Fruit fly (Drosophila melanogaster): Measurements from ENCODE around the gene Surf6.

The Surf6 gene

DNA sequence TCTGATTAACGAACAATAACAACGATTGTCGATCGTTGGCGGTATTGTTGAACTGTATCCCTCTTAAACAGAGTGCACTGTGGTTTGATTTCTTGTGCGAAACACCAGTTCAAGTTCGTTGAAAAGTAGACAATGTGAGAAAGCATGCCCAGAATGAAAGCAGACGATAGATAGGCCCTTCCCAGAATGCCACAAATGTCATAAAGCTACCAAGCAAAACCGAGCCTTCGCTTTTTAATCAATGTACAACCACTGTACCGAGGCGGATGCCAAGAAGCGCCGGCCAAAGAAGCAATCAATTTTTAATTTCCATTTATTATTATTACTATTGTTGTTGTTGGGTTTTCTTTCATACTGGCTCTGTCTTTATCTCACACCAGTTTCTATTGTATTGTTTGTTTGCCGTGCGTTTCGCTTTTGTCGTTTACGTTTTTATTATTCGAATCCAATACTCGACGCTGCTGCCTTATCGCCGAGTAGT lies 4.2 kb upstream of the Surf6 start (continued):
- TF ChIP-seq CG5180 (GFP tag; optimal IDR thresholded peaks at IDR 0.05) (peak; percentile 37), CG4424 (GFP tag; optimal IDR thresholded peaks at IDR 0.05) (peak; percentile 82), CG17912 (GFP tag; optimal IDR thresholded peaks at IDR 0.05) (no peak), Dek (tag; optimal IDR thresholded peaks at IDR 0.05) (peak; percentile 74), MESR4 (GFP tag; optimal IDR thresholded peaks at IDR 0.05) (no peak), fd102C (GFP tag; optimal IDR thresholded peaks at IDR 0.05) (no peak), CG10654 (GFP tag; optimal IDR thresholded peaks at IDR 0.05) (peak; percentile 82), H2.0 (GFP tag; IDR thresholded peaks at IDR 0.05) (peak; percentile 91), CG15479 (GFP tag; optimal IDR thresholded peaks at IDR 0.05) (no peak), CG30020 (tag; optimal IDR thresholded peaks at IDR 0.05) (no peak), Hr3 (GFP tag; optimal IDR thresholded peaks at IDR 0.05) (peak; percentile 82), CG4282 (GFP tag; optimal IDR thresholded peaks at IDR 0.05) (peak; percentile 73), vvl (GFP tag; IDR thresholded peaks at IDR 0.05) (peak; percentile 94), Hand (GFP tag; optimal IDR thresholded peaks at IDR 0.05) (peak; percentile 56), Hmr (GFP tag; optimal IDR thresholded peaks at IDR 0.05) (peak; percentile 80), CG9727 (GFP tag; optimal IDR thresholded peaks at IDR 0.05) (peak; percentile 62), stc (GFP tag; IDR thresholded peaks at IDR 0.05) (peak; percentile 86), gem (tag; optimal IDR thresholded peaks at IDR 0.05) (peak; percentile 89), amos (GFP tag; IDR thresholded peaks at IDR 0.05; ENCODE audit: partially characterized antibody) (no peak), klu (GFP tag; IDR thresholded peaks at IDR 0.05) (peak; percentile 53; the same call in 1 of the 2 replicates), CG12744 (GFP tag; optimal IDR thresholded peaks at IDR 0.05) (peak; percentile 69), croc (GFP tag; conservative IDR thresholded peaks at IDR 0.05) (peak; percentile 56), CG9609 (GFP tag; optimal IDR thresholded peaks at IDR 0.05) (peak; percentile 80), Tbp (GFP tag; optimal IDR thresholded peaks at IDR 0.05) (no peak), CG17829 (tag; optimal IDR thresholded peaks at IDR 0.05) (peak; percentile 47), CG15073 (GFP tag; optimal IDR thresholded peaks at IDR 0.05) (peak; percentile 16), Abd-B (GFP tag; optimal IDR thresholded peaks at IDR 0.05) (peak; percentile 63), hb (GFP tag; IDR thresholded peaks at IDR 0.05; ENCODE audit: partially characterized antibody) (no peak), CrebB (tag; optimal IDR thresholded peaks at IDR 0.05) (peak; percentile 71), CG13123 (GFP tag; optimal IDR thresholded peaks at IDR 0.05) (peak; percentile 65), CG34224 (GFP tag; IDR thresholded peaks at IDR 0.05; ENCODE audit: partially characterized antibody) (no peak), lilli (GFP tag; optimal IDR thresholded peaks at IDR 0.05) (peak; percentile 91), gsb-n (tag; optimal IDR thresholded peaks at IDR 0.05) (peak; percentile 71), pita (GFP tag; optimal IDR thresholded peaks at IDR 0.05) (no peak), en (GFP tag; optimal IDR thresholded peaks at IDR 0.05) (peak; percentile 72), ewg (GFP tag; optimal IDR thresholded peaks at IDR 0.05) (peak; percentile 73), Xrp1 (GFP tag; IDR thresholded peaks at IDR 0.05) (peak; percentile 86), CG30431 (GFP tag; optimal IDR thresholded peaks at IDR 0.05) (peak; percentile 72), CG2678 (tag; optimal IDR thresholded peaks at IDR 0.05) (peak; percentile 84), Lim3 (GFP tag; IDR thresholded peaks at IDR 0.05) (peak; percentile 66), Xbp1 (GFP tag; optimal IDR thresholded peaks at IDR 0.05) (peak; percentile 85), CG17361 (GFP tag; IDR thresholded peaks at IDR 0.05) (peak; percentile 67), kay (GFP tag; optimal IDR thresholded peaks at IDR 0.05) (peak; percentile 65), yki (optimal IDR thresholded peaks at IDR 0.05) (no peak), CG14014 (GFP tag; IDR thresholded peaks at IDR 0.05) (peak; percentile 81), ci (GFP tag; IDR thresholded peaks at IDR 0.05) (peak; percentile 95), gt (GFP tag; IDR thresholded peaks at IDR 0.05) (no peak; the same call in 1 of the 2 replicates), CG12659 (GFP tag; optimal IDR thresholded peaks at IDR 0.05) (peak; percentile 81), Elba2 (GFP tag; optimal IDR thresholded peaks at IDR 0.05) (no peak), CG11504 (tag; optimal IDR thresholded peaks at IDR 0.05) (peak; percentile 86), Hey (tag; optimal IDR thresholded peaks at IDR 0.05) (peak; percentile 17)
